Worm (Caenorhabditis elegans) whole organism, young adult: ENCODE data around the gene gpr-2.

Experiments
- C06A6.2 ChIP-seq: fragments of 200-800 bp; sonication (Bioruptor generic); conservative IDR thresholded peaks from 2 replicates; pipeline ENCODE4 v1.3.6; 2022; ENCODE audit warnings: missing genetic modification characterization, missing compliant biosample characterization
- D2030.7 ChIP-seq: fragments of 200-800 bp; sonication (Bioruptor generic); IDR thresholded peaks from 2 replicates; pipeline ENCODE4 v1.3.6; 2022; ENCODE audit warnings: missing genetic modification reagents, missing genetic modification characterization, missing compliant biosample characterization
- F22D6.2 ChIP-seq: sonication (generic microtip); optimal IDR thresholded peaks from 2 replicates; lab custom pipeline; 2016; ENCODE audit warnings: mild to moderate bottlenecking, missing genetic modification characterization, missing compliant biosample characterization
- F52B5.7 ChIP-seq: sonication (generic microtip); optimal IDR thresholded peaks from 2 replicates; lab custom pipeline; 2016; ENCODE audit warnings: mild to moderate bottlenecking, missing genetic modification characterization, missing compliant biosample characterization
- K12H6.12 ChIP-seq: fragments of 200-800 bp; sonication (Bioruptor generic); optimal IDR thresholded peaks from 2 replicates; lab custom pipeline; 2018; ENCODE audit warnings: mild to moderate bottlenecking, missing genetic modification characterization, missing compliant biosample characterization
- T07F8.4 ChIP-seq: sonication (generic microtip); optimal IDR thresholded peaks from 2 replicates; lab custom pipeline; 2016; ENCODE audit warnings: mild to moderate bottlenecking, missing genetic modification characterization, moderate library complexity, missing compliant biosample characterization
- Y56A3A.18 ChIP-seq: fragments of 200-800 bp; sonication (Bioruptor generic); IDR thresholded peaks from 2 replicates; pipeline ENCODE4 v1.3.6; 2022; ENCODE audit warnings: missing genetic modification reagents, missing genetic modification characterization, missing compliant biosample characterization
- Y95B8A.8 ChIP-seq: fragments of 200-800 bp; sonication (Bioruptor generic); IDR thresholded peaks from 2 replicates; pipeline ENCODE4 v1.3.6; 2022; ENCODE audit warnings: missing genetic modification reagents, missing genetic modification characterization, missing compliant biosample characterization
- ZK185.1 ChIP-seq: sonication (generic microtip); optimal IDR thresholded peaks from 2 replicates; lab custom pipeline; 2016; ENCODE audit warnings: mild to moderate bottlenecking, missing genetic modification characterization, missing compliant biosample characterization; ENCODE audit not compliant: poor library complexity, severe bottlenecking
- athp-1 ChIP-seq: sonication (generic microtip); optimal IDR thresholded peaks from 2 replicates; lab custom pipeline; 2017; ENCODE audit warnings: mild to moderate bottlenecking, missing genetic modification characterization, missing compliant biosample characterization
- attf-3 ChIP-seq: fragments of 200-800 bp; sonication (Bioruptor generic); conservative IDR thresholded peaks from 2 replicates; pipeline ENCODE4 v1.3.6; 2022; ENCODE audit warnings: missing genetic modification reagents, missing genetic modification characterization, missing compliant biosample characterization
- cebp-1 ChIP-seq, 2 experiments: fragments of 200-800 bp in 1 of 2; sonication (Bioruptor generic) in 1 of 2; sonication (generic microtip) in 1 of 2; IDR thresholded peaks in 1 of 2; optimal IDR thresholded peaks in 1 of 2; 2 replicates each; pipeline versions ENCODE4 v1.3.6 to Lab custom; 2017 to 2022; ENCODE audit warnings: missing compliant biosample characterization in 2 of 2, missing genetic modification characterization in 2 of 2, mild to moderate bottlenecking in 1 of 2, missing genetic modification reagents in 1 of 2, moderate library complexity in 1 of 2
- ceh-91 ChIP-seq: fragments of 200-800 bp; sonication (Bioruptor generic); IDR thresholded peaks from 2 replicates; pipeline ENCODE4 v1.3.6; 2022; ENCODE audit warnings: missing genetic modification reagents, missing genetic modification characterization, missing compliant biosample characterization
- dox-1 ChIP-seq: fragments of 200-800 bp; sonication (Bioruptor generic); IDR thresholded peaks from 2 replicates; pipeline ENCODE4 v1.3.6; 2022; ENCODE audit warnings: missing genetic modification reagents, missing genetic modification characterization, missing compliant biosample characterization
- dpff-1 ChIP-seq: sonication (generic microtip); optimal IDR thresholded peaks from 2 replicates; lab custom pipeline; 2017; ENCODE audit warnings: mild to moderate bottlenecking, missing genetic modification characterization, missing compliant biosample characterization
- efl-1 ChIP-seq: fragments of 150-350 bp; optimal IDR thresholded peaks from 2 replicates; lab custom pipeline; 2014; ENCODE audit warnings: missing biosample characterization, missing genetic modification reagents, missing genetic modification characterization
- egrh-3 ChIP-seq: fragments of 200-800 bp; sonication (Bioruptor generic); IDR thresholded peaks from 2 replicates; pipeline ENCODE4 v1.3.6; 2022; ENCODE audit warnings: missing genetic modification reagents, missing genetic modification characterization, missing compliant biosample characterization
- ekl-4 ChIP-seq: fragments of 200-800 bp; sonication (Bioruptor generic); IDR thresholded peaks from 2 replicates; pipeline ENCODE4 v1.3.6; 2022; ENCODE audit warnings: missing genetic modification reagents, missing genetic modification characterization, missing compliant biosample characterization
- fkh-3 ChIP-seq: sonication (generic microtip); optimal IDR thresholded peaks from 2 replicates; lab custom pipeline; 2016; ENCODE audit warnings: mild to moderate bottlenecking, missing genetic modification characterization, missing compliant biosample characterization
- hmg-1.2 ChIP-seq: fragments of 200-800 bp; sonication (Bioruptor generic); IDR thresholded peaks from 2 replicates; pipeline ENCODE4 v1.3.6; 2022; ENCODE audit warnings: missing genetic modification reagents, missing genetic modification characterization, missing compliant biosample characterization
- hrde-1 ChIP-seq: sonication (generic microtip); optimal IDR thresholded peaks from 2 replicates; lab custom pipeline; 2016; ENCODE audit warnings: missing genetic modification characterization, mild to moderate bottlenecking, missing compliant biosample characterization, moderate library complexity, missing genotype, missing genetic modification reagents, borderline replicate concordance
- hsf-1 ChIP-seq: fragments of 200-800 bp; sonication (Bioruptor generic); IDR thresholded peaks from 2 replicates; pipeline ENCODE4 v1.3.6; 2022; ENCODE audit warnings: missing genetic modification reagents, missing genetic modification characterization, missing compliant biosample characterization
- lin-40 ChIP-seq: sonication (generic microtip); optimal IDR thresholded peaks from 2 replicates; lab custom pipeline; 2016; ENCODE audit warnings: missing genetic modification characterization, mild to moderate bottlenecking, missing compliant biosample characterization, missing genotype, missing genetic modification reagents
- lin-54 ChIP-seq: fragments of 200-800 bp; sonication (Bioruptor generic); optimal IDR thresholded peaks from 2 replicates; lab custom pipeline; 2018; ENCODE audit warnings: mild to moderate bottlenecking, missing genetic modification characterization, missing compliant biosample characterization
- lir-1 ChIP-seq: fragments of 200-800 bp; sonication (Bioruptor generic); conservative IDR thresholded peaks from 2 replicates; pipeline ENCODE4 v1.3.6; 2022; ENCODE audit warnings: missing genetic modification reagents, missing genetic modification characterization, missing compliant biosample characterization
- madf-3 ChIP-seq: fragments of 200-800 bp; sonication (Bioruptor generic); IDR thresholded peaks from 2 replicates; pipeline ENCODE4 v1.3.6; 2022; ENCODE audit warnings: missing genetic modification reagents, missing genetic modification characterization, missing compliant biosample characterization
- madf-6 ChIP-seq: fragments of 200-800 bp; sonication (Bioruptor generic); IDR thresholded peaks from 2 replicates; pipeline ENCODE4 v1.3.6; 2022; ENCODE audit warnings: missing genetic modification reagents, missing genetic modification characterization, missing compliant biosample characterization
- madf-8 ChIP-seq: fragments of 200-800 bp; sonication (Bioruptor generic); conservative IDR thresholded peaks from 2 replicates; pipeline ENCODE4 v1.3.6; 2022; ENCODE audit warnings: missing genetic modification reagents, missing genetic modification characterization, missing compliant biosample characterization
- mcd-1 ChIP-seq: fragments of 200-800 bp; sonication (Bioruptor generic); IDR thresholded peaks from 2 replicates; pipeline ENCODE4 v1.3.6; 2022; ENCODE audit warnings: missing genetic modification reagents, missing genetic modification characterization, missing compliant biosample characterization
- mes-4 ChIP-seq: sonication (generic microtip); optimal IDR thresholded peaks from 2 replicates; lab custom pipeline; 2016; ENCODE audit warnings: missing genotype, missing genetic modification characterization, missing compliant biosample characterization
- nfyb-1 ChIP-seq: fragments of 200-800 bp; sonication (Bioruptor generic); IDR thresholded peaks from 2 replicates; pipeline ENCODE4 v1.3.6; 2022; ENCODE audit warnings: missing genetic modification reagents, missing genetic modification characterization, missing compliant biosample characterization
- nhr-80 ChIP-seq: sonication (generic microtip); optimal IDR thresholded peaks from 2 replicates; lab custom pipeline; 2016; ENCODE audit warnings: missing genetic modification characterization, missing compliant biosample characterization
- pbrm-1 ChIP-seq: fragments of 200-800 bp; sonication (Bioruptor generic); IDR thresholded peaks from 2 replicates; pipeline ENCODE4 v1.3.6; 2022; ENCODE audit warnings: missing genetic modification reagents, missing genetic modification characterization, missing compliant biosample characterization
- rcor-1 ChIP-seq: fragments of 200-800 bp; sonication (Bioruptor generic); IDR thresholded peaks from 2 replicates; pipeline ENCODE4 v1.3.6; 2022; ENCODE audit warnings: missing genetic modification reagents, missing genetic modification characterization, missing compliant biosample characterization
- rpc-1 ChIP-seq, 2 experiments: fragments of 150-350 bp in 1 of 2; sonication (generic microtip) in 1 of 2; optimal IDR thresholded peaks; 2 replicates each; lab custom pipeline; 2014 to 2018; ENCODE audit warnings: missing biosample characterization in 1 of 2, missing genetic modification characterization in 1 of 2, missing genetic modification reagents in 1 of 2, missing genotype in 1 of 2
- sdz-38 ChIP-seq: sonication (generic microtip); optimal IDR thresholded peaks from 2 replicates; lab custom pipeline; 2016; ENCODE audit warnings: missing genotype, missing genetic modification characterization, missing compliant biosample characterization
- snpc-1.1 ChIP-seq: sonication (generic microtip); optimal IDR thresholded peaks from 2 replicates; lab custom pipeline; 2017; ENCODE audit warnings: missing genetic modification characterization, mild to moderate bottlenecking, missing compliant biosample characterization, antibody characterized with exemption, moderate library complexity, missing genotype, missing genetic modification reagents; ENCODE audit not compliant: insufficient read depth
- snpc-1.3 ChIP-seq: sonication (generic microtip); optimal IDR thresholded peaks from 2 replicates; lab custom pipeline; 2017; ENCODE audit warnings: missing genetic modification characterization, mild to moderate bottlenecking, missing compliant biosample characterization, antibody characterized with exemption, moderate library complexity, missing genotype, missing genetic modification reagents; ENCODE audit not compliant: insufficient read depth
- snpc-4 ChIP-seq, 5 experiments: fragments of 150-350 bp in 1 of 5; sonication (generic microtip) in 4 of 5; optimal IDR thresholded peaks; 2 replicates each; lab custom pipeline; 2014 to 2018; ENCODE audit warnings: missing genetic modification characterization in 5 of 5, missing biosample characterization in 3 of 5, antibody characterized with exemption in 2 of 5, mild to moderate bottlenecking in 2 of 5, missing compliant biosample characterization in 2 of 5, missing genotype in 2 of 5, moderate library complexity in 2 of 5, missing genetic modification reagents in 1 of 5
- tbp1 ChIP-seq: fragments of 200-800 bp; sonication (Bioruptor generic); optimal IDR thresholded peaks from 2 replicates; lab custom pipeline; 2018; ENCODE audit warnings: mild to moderate bottlenecking, missing genetic modification characterization, missing compliant biosample characterization
- tlf-1 ChIP-seq: fragments of 200-800 bp; sonication (Bioruptor generic); optimal IDR thresholded peaks from 2 replicates; lab custom pipeline; 2018; ENCODE audit warnings: mild to moderate bottlenecking, missing genetic modification characterization, missing compliant biosample characterization
- unc-62 ChIP-seq: fragments of 150-350 bp; optimal IDR thresholded peaks from 2 replicates; lab custom pipeline; 2014; ENCODE audit warnings: missing biosample characterization, missing genetic modification reagents, missing genetic modification characterization
- xnd-1 ChIP-seq: sonication (generic microtip); optimal IDR thresholded peaks from 2 replicates; lab custom pipeline; 2016; ENCODE audit warnings: missing genotype, missing genetic modification reagents, missing genetic modification characterization, missing compliant biosample characterization
- ztf-18 ChIP-seq: sonication (generic microtip); optimal IDR thresholded peaks from 2 replicates; lab custom pipeline; 2016; ENCODE audit warnings: missing genotype, mild to moderate bottlenecking, missing genetic modification characterization, missing compliant biosample characterization

gpr-2 gene

ce11 chrIII:9408304-9408703, 15.3 kb upstream of the gpr-2 start (continued):
- TF ChIP-seq tlf-1 (peak; percentile 52), lir-1 (peak; percentile 67; the same call in 1 of the 2 replicates), dox-1 (GFP tag; lab: Robert Waterston, UW) (peak; percentile 95)

ce11 chrIII:9406600-9406999, 13.6 kb upstream of the gpr-2 start, which contains the start of gene T26G10.1:
Gene T26G10.1, minus strand, starts transcription at chrIII:9406641.
- TF ChIP-seq ceh-91 (GFP tag; lab: Robert Waterston, UW) (peak; percentile 83), hsf-1 (GFP tag; lab: Robert Waterston, UW) (peak; percentile 68), sdz-38 (tag; lab: Kevin White, UChicago) (no peak), snpc-1.3 (tag; lab: Kevin White, UChicago) (peak; percentile 15), fkh-3 (tag; lab: Kevin White, UChicago) (no peak), madf-3 (peak; percentile 60; the same call in 1 of the 2 replicates), madf-6 (peak; percentile 83), dpff-1 (tag; lab: Kevin White, UChicago) (no peak), T07F8.4 (tag; lab: Kevin White, UChicago) (no peak), lin-40 (tag; lab: Kevin White, UChicago) (peak; percentile 51), pbrm-1 (GFP tag; lab: Robert Waterston, UW) (peak; percentile 80), D2030.7 (GFP tag; lab: Robert Waterston, UW) (peak; percentile 90), tbp1 (peak; percentile 55), tlf-1 (peak; percentile 52), dox-1 (GFP tag; lab: Robert Waterston, UW) (peak; percentile 90), nfyb-1 (peak; percentile 70), xnd-1 (tag; lab: Kevin White, UChicago) (peak; percentile 17), lir-1 (peak; percentile 55), madf-8 (GFP tag; lab: Robert Waterston, UW) (peak; percentile 68), Y95B8A.8 (GFP tag; lab: Robert Waterston, UW) (peak; percentile 60; the same call in 1 of the 2 replicates), rcor-1 (GFP tag; lab: Robert Waterston, UW) (peak; percentile 86), snpc-4 (GFP tag; optimal IDR thresholded peaks at IDR 0.05; lab: Kevin White, UChicago) (no peak), snpc-4 (tag; optimal IDR thresholded peaks at IDR 0.05; lab: Kevin White, UChicago) (peak in 3 of 4 experiments; percentile 25 to 85 (median 72)), egrh-3 (0 out of 2 replicates have a peak, but pooled peaks have one; percentile 36), athp-1 (tag; lab: Kevin White, UChicago) (peak; percentile 20), snpc-1.1 (tag; lab: Kevin White, UChicago) (peak; percentile 73), hmg-1.2 (GFP tag; lab: Robert Waterston, UW) (peak; percentile 65), rpc-1 (optimal IDR thresholded peaks at IDR 0.05; lab: Kevin White, UChicago) (no peak), rpc-1 (tag; optimal IDR thresholded peaks at IDR 0.05; lab: Kevin White, UChicago) (no peak), mcd-1 (peak; percentile 96), ekl-4 (GFP tag; lab: Robert Waterston, UW) (peak; percentile 87), C06A6.2 (GFP tag; lab: Robert Waterston, UW) (no peak), ZK185.1 (tag; lab: Kevin White, UChicago) (peak; percentile 25), F52B5.7 (tag; lab: Kevin White, UChicago) (no peak), hrde-1 (tag; lab: Kevin White, UChicago) (peak; percentile 11), F22D6.2 (tag; lab: Kevin White, UChicago) (no peak), lin-54 (peak; percentile 60), Y56A3A.18 (GFP tag; lab: Robert Waterston, UW) (peak; percentile 32; the same call in 1 of the 2 replicates), unc-62 (GFP tag; lab: Kevin White, UChicago) (no peak), K12H6.12 (tag; lab: Kevin White, UChicago) (no peak), mes-4 (tag; lab: Kevin White, UChicago) (no peak), ztf-18 (tag; lab: Kevin White, UChicago) (peak; percentile 38), efl-1 (GFP tag; lab: Kevin White, UChicago) (peak; percentile 24), nhr-80 (tag; lab: Kevin White, UChicago) (peak; percentile 22), cebp-1 (GFP tag; IDR thresholded peaks at IDR 0.05; lab: Robert Waterston, UW) (peak; percentile 44; the same call in 1 of the 2 replicates), cebp-1 (tag; optimal IDR thresholded peaks at IDR 0.05; lab: Kevin White, UChicago) (peak; percentile 66), attf-3 (GFP tag; lab: Robert Waterston, UW) (peak; percentile 73)
